Worm (Caenorhabditis elegans): ENCODE data around the gene elli-1.

DNA sequence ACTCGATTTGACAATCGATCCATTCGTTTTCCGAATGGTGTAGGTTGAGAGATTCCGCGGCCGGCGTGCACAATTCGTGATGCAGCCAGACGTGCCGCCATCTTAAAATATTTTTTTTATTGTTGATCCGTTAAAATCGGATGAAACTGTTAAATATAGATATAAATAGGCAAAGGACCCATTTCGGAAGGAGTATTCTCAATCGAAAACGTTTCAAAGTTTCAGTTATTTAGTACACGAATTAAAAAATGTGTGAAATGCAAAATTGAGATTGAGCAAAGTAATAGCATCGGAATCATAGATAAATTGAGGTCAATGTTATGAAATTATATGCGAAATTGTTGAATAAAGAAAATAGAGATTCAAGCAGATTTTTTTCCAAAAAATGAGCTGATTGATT lies 14.7 kb downstream of the elli-1 start, which contains the start of gene mrps-33:
- no peak for TF ChIP-seq tab-1 (GFP tag; IDR thresholded peaks at IDR 0.05)
- TF ChIP-seq med-1 (GFP tag; optimal IDR thresholded peaks at IDR 0.05; ENCODE audit: insufficient read depth) = no peak
- no peak for TF ChIP-seq cog-1 (tag; optimal IDR thresholded peaks at IDR 0.05)
- TF ChIP-seq klf-2 (GFP tag; conservative IDR thresholded peaks at IDR 0.05) = no peak
- no peak for TF ChIP-seq flt-1 (GFP tag; IDR thresholded peaks at IDR 0.05)
- no peak for TF ChIP-seq T22C8.4 (GFP tag; IDR thresholded peaks at IDR 0.05)
- TF ChIP-seq ref-1 (GFP tag; conservative IDR thresholded peaks at IDR 0.05) = no peak
